Worm (Caenorhabditis elegans): Measurements from ENCODE around the gene F48G7.8.

- TF ChIP-seq K02D7.2 (tag; optimal IDR thresholded peaks at IDR 0.05) (no peak), nhr-11 (tag; optimal IDR thresholded peaks at IDR 0.05) (no peak), lin-11 (tag; optimal IDR thresholded peaks at IDR 0.05) (no peak), elt-2 (tag; optimal IDR thresholded peaks at IDR 0.05) (no peak), sdc-2 (tag; optimal IDR thresholded peaks at IDR 0.05) (no peak), K09A11.1 (tag; optimal IDR thresholded peaks at IDR 0.05; ENCODE audit: insufficient read depth) (no peak), ttx-3 (tag; optimal IDR thresholded peaks at IDR 0.05) (no peak)
Observed at ce11 chrV:674213-674612, 46.7 kb upstream of the F48G7.8 start, which contains the start of gene sru-25.
